Worm (Caenorhabditis elegans) whole organism, young adult: Measurements from ENCODE around the gene F54H5.14.

Experiments used
- B0035.1 ChIP-seq: sonication (generic microtip); optimal IDR thresholded peaks from 2 replicates; lab custom pipeline; 2016; ENCODE audit warnings: missing genetic modification characterization, mild to moderate bottlenecking, missing compliant biosample characterization, missing genotype, missing genetic modification reagents
- B0336.3 ChIP-seq: fragments of 200-800 bp; sonication (Bioruptor generic); IDR thresholded peaks from 2 replicates; pipeline ENCODE4 v1.3.6; 2022; ENCODE audit warnings: missing genetic modification characterization, missing compliant biosample characterization
- C17E4.6 ChIP-seq: fragments of 200-800 bp; sonication (Bioruptor generic); IDR thresholded peaks from 2 replicates; pipeline ENCODE4 v1.3.6; 2022; ENCODE audit warnings: missing genetic modification reagents, missing genetic modification characterization, missing compliant biosample characterization
- F33H1.4 ChIP-seq: fragments of 200-800 bp; sonication (Bioruptor generic); IDR thresholded peaks from 2 replicates; pipeline ENCODE4 v1.3.6; 2022; ENCODE audit warnings: missing genetic modification reagents, missing genetic modification characterization, missing compliant biosample characterization
- F37B4.10 ChIP-seq: fragments of 200-800 bp; sonication (Bioruptor generic); IDR thresholded peaks from 2 replicates; pipeline ENCODE4 v1.3.6; 2022; ENCODE audit warnings: missing genetic modification characterization, missing compliant biosample characterization
- F57A8.1 ChIP-seq: fragments of 200-800 bp; sonication (Bioruptor generic); optimal IDR thresholded peaks from 2 replicates; lab custom pipeline; 2018; ENCODE audit warnings: mild to moderate bottlenecking, missing genetic modification characterization, moderate library complexity, missing compliant biosample characterization
- T26A5.8 ChIP-seq: sonication (generic microtip); optimal IDR thresholded peaks from 2 replicates; lab custom pipeline; 2016; ENCODE audit warnings: missing genetic modification characterization, missing compliant biosample characterization
- Y67H2A.10 ChIP-seq: fragments of 200-800 bp; sonication (Bioruptor generic); conservative IDR thresholded peaks from 2 replicates; pipeline ENCODE4 v1.3.6; 2022; ENCODE audit warnings: missing genetic modification reagents, missing genetic modification characterization, missing compliant biosample characterization
- ama-1 ChIP-seq, 3 experiments: fragments of 150-350 bp in 1 of 3; sonication (generic microtip) in 2 of 3; optimal IDR thresholded peaks; 2 replicates each; lab custom pipeline; 2014 to 2018; ENCODE audit warnings: missing biosample characterization in 2 of 3, missing genetic modification characterization in 2 of 3, missing genetic modification reagents in 2 of 3
- aptf-2 ChIP-seq: fragments of 200-800 bp; sonication (Bioruptor generic); conservative IDR thresholded peaks from 2 replicates; pipeline ENCODE4 v1.3.6; 2022; ENCODE audit warnings: missing genetic modification reagents, missing genetic modification characterization, missing compliant biosample characterization
- athp-1 ChIP-seq: sonication (generic microtip); optimal IDR thresholded peaks from 2 replicates; lab custom pipeline; 2017; ENCODE audit warnings: mild to moderate bottlenecking, missing genetic modification characterization, missing compliant biosample characterization
- bed-1 ChIP-seq: fragments of 200-800 bp; sonication (Bioruptor generic); IDR thresholded peaks from 2 replicates; pipeline ENCODE4 v1.3.6; 2022; ENCODE audit warnings: missing genetic modification reagents, missing genetic modification characterization, missing compliant biosample characterization
- bed-2 ChIP-seq: fragments of 200-800 bp; sonication (Bioruptor generic); IDR thresholded peaks from 2 replicates; pipeline ENCODE4 v1.3.6; 2022; ENCODE audit warnings: missing genetic modification reagents, missing genetic modification characterization, missing compliant biosample characterization
- ccch-3 ChIP-seq: fragments of 200-800 bp; sonication (Bioruptor generic); optimal IDR thresholded peaks from 2 replicates; lab custom pipeline; 2018; ENCODE audit warnings: mild to moderate bottlenecking, missing genetic modification characterization, missing compliant biosample characterization
- ceh-79 ChIP-seq: sonication (generic microtip); optimal IDR thresholded peaks from 2 replicates; lab custom pipeline; 2017; ENCODE audit warnings: mild to moderate bottlenecking, missing genetic modification characterization, missing compliant biosample characterization
- ceh-91 ChIP-seq: fragments of 200-800 bp; sonication (Bioruptor generic); IDR thresholded peaks from 2 replicates; pipeline ENCODE4 v1.3.6; 2022; ENCODE audit warnings: missing genetic modification reagents, missing genetic modification characterization, missing compliant biosample characterization
- hmg-1.2 ChIP-seq: fragments of 200-800 bp; sonication (Bioruptor generic); IDR thresholded peaks from 2 replicates; pipeline ENCODE4 v1.3.6; 2022; ENCODE audit warnings: missing genetic modification reagents, missing genetic modification characterization, missing compliant biosample characterization
- lin-35 ChIP-seq, 3 experiments: fragments of 150-350 bp in 2 of 3; sonication (generic microtip) in 1 of 3; optimal IDR thresholded peaks; 2 replicates each; lab custom pipeline; 2014 to 2018; ENCODE audit warnings: missing biosample characterization in 3 of 3, missing genetic modification characterization in 3 of 3, missing genetic modification reagents in 3 of 3
- lin-40 ChIP-seq: sonication (generic microtip); optimal IDR thresholded peaks from 2 replicates; lab custom pipeline; 2016; ENCODE audit warnings: missing genetic modification characterization, mild to moderate bottlenecking, missing compliant biosample characterization, missing genotype, missing genetic modification reagents
- lsl-1 ChIP-seq: fragments of 200-800 bp; sonication (Bioruptor generic); optimal IDR thresholded peaks from 2 replicates; lab custom pipeline; 2018; ENCODE audit warnings: mild to moderate bottlenecking, missing genetic modification characterization, moderate library complexity, missing compliant biosample characterization
- lsy-27 ChIP-seq: sonication (generic microtip); optimal IDR thresholded peaks from 2 replicates; lab custom pipeline; 2017; ENCODE audit warnings: missing genetic modification characterization, mild to moderate bottlenecking, missing compliant biosample characterization, antibody characterized with exemption, missing genotype, borderline replicate concordance; ENCODE audit not compliant: insufficient read depth
- madf-6 ChIP-seq: fragments of 200-800 bp; sonication (Bioruptor generic); IDR thresholded peaks from 2 replicates; pipeline ENCODE4 v1.3.6; 2022; ENCODE audit warnings: missing genetic modification reagents, missing genetic modification characterization, missing compliant biosample characterization
- madf-8 ChIP-seq: fragments of 200-800 bp; sonication (Bioruptor generic); conservative IDR thresholded peaks from 2 replicates; pipeline ENCODE4 v1.3.6; 2022; ENCODE audit warnings: missing genetic modification reagents, missing genetic modification characterization, missing compliant biosample characterization
- mcd-1 ChIP-seq: fragments of 200-800 bp; sonication (Bioruptor generic); IDR thresholded peaks from 2 replicates; pipeline ENCODE4 v1.3.6; 2022; ENCODE audit warnings: missing genetic modification reagents, missing genetic modification characterization, missing compliant biosample characterization
- mel-28 ChIP-seq: sonication (generic microtip); optimal IDR thresholded peaks from 2 replicates; lab custom pipeline; 2016; ENCODE audit warnings: borderline replicate concordance, mild to moderate bottlenecking, missing genetic modification characterization, missing compliant biosample characterization
- nfya-1 ChIP-seq: sonication (generic microtip); optimal IDR thresholded peaks from 2 replicates; lab custom pipeline; 2017; ENCODE audit warnings: antibody characterized with exemption, missing compliant biosample characterization, missing genetic modification characterization, borderline replicate concordance; ENCODE audit not compliant: insufficient read depth
- nfyb-1 ChIP-seq: fragments of 200-800 bp; sonication (Bioruptor generic); IDR thresholded peaks from 2 replicates; pipeline ENCODE4 v1.3.6; 2022; ENCODE audit warnings: missing genetic modification reagents, missing genetic modification characterization, missing compliant biosample characterization
- nhr-120 ChIP-seq: fragments of 200-800 bp; sonication (Bioruptor generic); IDR thresholded peaks from 2 replicates; pipeline ENCODE4 v1.3.6; 2022; ENCODE audit warnings: missing genetic modification characterization, missing compliant biosample characterization
- nhr-27 ChIP-seq: fragments of 200-800 bp; sonication (Bioruptor generic); optimal IDR thresholded peaks from 2 replicates; lab custom pipeline; 2018; ENCODE audit warnings: mild to moderate bottlenecking, missing genetic modification characterization, moderate library complexity, missing compliant biosample characterization
- nhr-80 ChIP-seq: sonication (generic microtip); optimal IDR thresholded peaks from 2 replicates; lab custom pipeline; 2016; ENCODE audit warnings: missing genetic modification characterization, missing compliant biosample characterization
- pbrm-1 ChIP-seq: fragments of 200-800 bp; sonication (Bioruptor generic); IDR thresholded peaks from 2 replicates; pipeline ENCODE4 v1.3.6; 2022; ENCODE audit warnings: missing genetic modification reagents, missing genetic modification characterization, missing compliant biosample characterization
- rcor-1 ChIP-seq: fragments of 200-800 bp; sonication (Bioruptor generic); IDR thresholded peaks from 2 replicates; pipeline ENCODE4 v1.3.6; 2022; ENCODE audit warnings: missing genetic modification reagents, missing genetic modification characterization, missing compliant biosample characterization
- snpc-1.1 ChIP-seq: sonication (generic microtip); optimal IDR thresholded peaks from 2 replicates; lab custom pipeline; 2017; ENCODE audit warnings: missing genetic modification characterization, mild to moderate bottlenecking, missing compliant biosample characterization, antibody characterized with exemption, moderate library complexity, missing genotype, missing genetic modification reagents; ENCODE audit not compliant: insufficient read depth
- snpc-4 ChIP-seq, 5 experiments: fragments of 150-350 bp in 1 of 5; sonication (generic microtip) in 4 of 5; optimal IDR thresholded peaks; 2 replicates each; lab custom pipeline; 2014 to 2018; ENCODE audit warnings: missing genetic modification characterization in 5 of 5, missing biosample characterization in 3 of 5, antibody characterized with exemption in 2 of 5, mild to moderate bottlenecking in 2 of 5, missing compliant biosample characterization in 2 of 5, missing genotype in 2 of 5, moderate library complexity in 2 of 5, missing genetic modification reagents in 1 of 5
- tlf-1 ChIP-seq: fragments of 200-800 bp; sonication (Bioruptor generic); optimal IDR thresholded peaks from 2 replicates; lab custom pipeline; 2018; ENCODE audit warnings: mild to moderate bottlenecking, missing genetic modification characterization, missing compliant biosample characterization
- xnd-1 ChIP-seq: sonication (generic microtip); optimal IDR thresholded peaks from 2 replicates; lab custom pipeline; 2016; ENCODE audit warnings: missing genotype, missing genetic modification reagents, missing genetic modification characterization, missing compliant biosample characterization

The F54H5.14 gene

DNA sequence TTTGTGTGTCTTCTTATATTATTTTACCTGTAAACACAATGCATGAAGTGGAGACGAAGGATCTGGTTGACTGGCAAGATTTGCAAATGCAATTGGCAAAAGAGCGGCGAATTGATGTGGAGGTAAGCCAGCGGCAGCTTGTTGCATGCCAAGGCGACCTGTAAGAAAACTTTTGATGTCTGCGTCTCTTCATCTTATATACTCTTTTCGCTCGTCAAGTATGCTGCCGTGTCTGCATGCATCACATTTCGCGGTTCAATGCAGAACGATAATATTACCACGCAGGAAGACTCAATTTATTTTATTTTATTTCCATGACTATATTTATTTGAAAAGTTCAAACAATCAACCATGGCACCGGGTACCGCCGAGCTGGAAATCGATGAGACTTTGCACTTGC, 24.2 kb downstream of the F54H5.14 start, which contains the start of gene vps-33.2 (continued):
- TF ChIP-seq Y67H2A.10 (GFP tag; lab: Robert Waterston, UW), result no peak
- peak; percentile 64 for TF ChIP-seq madf-6 (GFP tag; lab: Robert Waterston, UW)
- TF ChIP-seq hmg-1.2 (GFP tag; lab: Robert Waterston, UW), result peak; percentile 99
- no peak for TF ChIP-seq snpc-4 (GFP tag; optimal IDR thresholded peaks at IDR 0.05; lab: Kevin White, UChicago)
- peak in 1 of 4 experiments; percentile 4 for TF ChIP-seq snpc-4 (tag; optimal IDR thresholded peaks at IDR 0.05; lab: Kevin White, UChicago)
- TF ChIP-seq athp-1 (tag; lab: Kevin White, UChicago), result no peak
- peak; percentile 50 for TF ChIP-seq lsl-1
- no peak for TF ChIP-seq bed-2 (GFP tag; lab: Robert Waterston, UW)
- TF ChIP-seq nfyb-1, result no peak
- TF ChIP-seq F33H1.4 (GFP tag; lab: Robert Waterston, UW), result peak; percentile 51; the same call in 1 of the 2 replicates
- no peak for TF ChIP-seq mel-28 (tag; lab: Kevin White, UChicago)
- no peak for TF ChIP-seq ama-1 (optimal IDR thresholded peaks at IDR 0.05; lab: Kevin White, UChicago)
- TF ChIP-seq ama-1 (GFP tag; optimal IDR thresholded peaks at IDR 0.05; lab: Kevin White, UChicago), result no peak
- no peak for TF ChIP-seq ccch-3 (GFP tag; lab: Kevin White, UChicago)
- TF ChIP-seq lsy-27 (tag; lab: Kevin White, UChicago), result no peak
- no peak for TF ChIP-seq F37B4.10 (GFP tag; lab: Robert Waterston, UW)
- TF ChIP-seq lin-40 (tag; lab: Kevin White, UChicago), result peak; percentile 3
- TF ChIP-seq aptf-2 (GFP tag; lab: Robert Waterston, UW), result no peak
- no peak for TF ChIP-seq B0336.3 (GFP tag; lab: Robert Waterston, UW)
- TF ChIP-seq pbrm-1 (GFP tag; lab: Robert Waterston, UW), result 0 out of 2 replicates have a peak, but pooled peaks have one; percentile 16
- peak; percentile 47; the same call in 1 of the 2 replicates for TF ChIP-seq mcd-1

- no peak for TF ChIP-seq B0035.1 (tag; lab: Kevin White, UChicago)
- no peak for TF ChIP-seq xnd-1
- no peak for TF ChIP-seq ceh-79 (tag; lab: Kevin White, UChicago)
- TF ChIP-seq bed-1 (GFP tag; lab: Robert Waterston, UW), result no peak
- no peak for TF ChIP-seq nhr-27 (tag; lab: Kevin White, UChicago)
- TF ChIP-seq nhr-120 (GFP tag; lab: Robert Waterston, UW), result no peak
- no peak for TF ChIP-seq C17E4.6 (GFP tag; lab: Robert Waterston, UW)
- no peak for TF ChIP-seq lin-35 (GFP tag; optimal IDR thresholded peaks at IDR 0.05; lab: Kevin White, UChicago)
- no peak for TF ChIP-seq rcor-1 (GFP tag; lab: Robert Waterston, UW)
- no peak for TF ChIP-seq ceh-91
- no peak for TF ChIP-seq nfyb-1
- no peak for TF ChIP-seq nfya-1 (tag; lab: Kevin White, UChicago)
- no peak for TF ChIP-seq mel-28 (tag; lab: Kevin White, UChicago)
- no peak for TF ChIP-seq B0336.3 (GFP tag; lab: Robert Waterston, UW)
- no peak for TF ChIP-seq madf-8 (GFP tag; lab: Robert Waterston, UW)
- TF ChIP-seq snpc-1.1 (tag; lab: Kevin White, UChicago), result no peak
- no peak for TF ChIP-seq T26A5.8
- TF ChIP-seq tlf-1 (GFP tag; lab: Kevin White, UChicago), result no peak
- no peak for TF ChIP-seq nhr-80 (tag; lab: Kevin White, UChicago)
- TF ChIP-seq F57A8.1 (GFP tag; lab: Kevin White, UChicago), result no peak
Observed at ce11 chrII:6598050-6598449, 27.2 kb downstream of the F54H5.14 start, which contains the start of gene dnj-8. Gene dnj-8, minus strand, starts transcription at chrII:6598080.
